Fruit fly (Drosophila melanogaster) whole organism, embryonic: ENCODE results near the gene Scm.

Source experiments
- ATbp ChIP-seq: fragments of 200-800 bp; sonication (Bioruptor generic); optimal IDR thresholded peaks from 2 replicates; lab custom pipeline; 2017; ENCODE audit warnings: missing biosample characterization, mild to moderate bottlenecking, missing genetic modification characterization, missing genetic modification reagents
- Ada2b ChIP-seq: fragments of 200-800 bp; sonication (Bioruptor generic); IDR thresholded peaks from 2 replicates; pipeline ENCODE4 v1.3.6; 2022; ENCODE audit warnings: missing biosample characterization, missing genetic modification characterization
- CG11093 ChIP-seq: fragments of 200-800 bp; sonication (Bioruptor generic); IDR thresholded peaks from 3 replicates; pipeline ENCODE4 v1.3.6; 2022; ENCODE audit warnings: missing biosample characterization, missing genetic modification characterization
- CG12104 ChIP-seq: fragments of 200-800 bp; sonication (Bioruptor generic); optimal IDR thresholded peaks from 3 replicates; lab custom pipeline; 2016; ENCODE audit warnings: missing biosample characterization, missing genetic modification characterization
- CG12219 ChIP-seq: fragments of 200-800 bp; sonication (Bioruptor generic); optimal IDR thresholded peaks from 3 replicates; lab custom pipeline; 2018; ENCODE audit warnings: missing biosample characterization, mild to moderate bottlenecking, missing genetic modification characterization
- CG13123 ChIP-seq: fragments of 200-800 bp; sonication (Bioruptor generic); optimal IDR thresholded peaks from 2 replicates; lab custom pipeline; 2016; ENCODE audit warnings: missing biosample characterization, missing genetic modification characterization
- CG13424 ChIP-seq: fragments of 200-800 bp; sonication (Bioruptor generic); optimal IDR thresholded peaks from 2 replicates; lab custom pipeline; 2019; ENCODE audit warnings: missing biosample characterization, mild to moderate bottlenecking, missing genetic modification characterization, moderate library complexity
- CG15269 ChIP-seq: fragments of 200-800 bp; sonication (Bioruptor generic); optimal IDR thresholded peaks from 2 replicates; lab custom pipeline; 2018; ENCODE audit warnings: missing biosample characterization, mild to moderate bottlenecking, missing genetic modification characterization, moderate library complexity
- CG17568 ChIP-seq: fragments of 200-800 bp; sonication (Bioruptor generic); optimal IDR thresholded peaks from 2 replicates; lab custom pipeline; 2018; ENCODE audit warnings: missing biosample characterization, mild to moderate bottlenecking, missing genetic modification characterization, moderate library complexity
- CG18476 ChIP-seq: fragments of 200-800 bp; sonication (Bioruptor generic); optimal IDR thresholded peaks from 2 replicates; lab custom pipeline; 2016; ENCODE audit warnings: missing biosample characterization, mild to moderate bottlenecking, missing genetic modification characterization
- CG18764 ChIP-seq: fragments of 200-800 bp; sonication (Bioruptor generic); optimal IDR thresholded peaks from 3 replicates; lab custom pipeline; 2016; ENCODE audit warnings: missing biosample characterization, missing genetic modification characterization
- CG2120 ChIP-seq: fragments of 200-800 bp; sonication (Bioruptor generic); optimal IDR thresholded peaks from 3 replicates; lab custom pipeline; 2016; ENCODE audit warnings: missing biosample characterization, missing genetic modification characterization
- CG32767 ChIP-seq: fragments of 200-800 bp; sonication (Bioruptor generic); IDR thresholded peaks from 2 replicates; pipeline ENCODE4 v1.3.6; 2022; ENCODE audit warnings: missing biosample characterization, missing genetic modification characterization
- CG34422 ChIP-seq: fragments of 200-800 bp; sonication (Bioruptor generic); IDR thresholded peaks from 3 replicates; pipeline ENCODE4 v1.3.6; 2022; ENCODE audit warnings: missing biosample characterization, missing genetic modification characterization
- CG4617 ChIP-seq: fragments of 200-800 bp; sonication (Bioruptor generic); optimal IDR thresholded peaks from 3 replicates; lab custom pipeline; 2016; ENCODE audit warnings: missing biosample characterization, missing genetic modification characterization, borderline replicate concordance
- CG4730 ChIP-seq: fragments of 200-800 bp; sonication (Bioruptor generic); IDR thresholded peaks from 2 replicates; pipeline ENCODE4 v1.3.6; 2022; ENCODE audit warnings: missing biosample characterization, missing genetic modification characterization
- CG7271 ChIP-seq: fragments of 200-800 bp; sonication (Bioruptor generic); optimal IDR thresholded peaks from 2 replicates; lab custom pipeline; 2018; ENCODE audit warnings: missing biosample characterization, mild to moderate bottlenecking, missing genetic modification characterization, moderate library complexity
- CG8388 ChIP-seq: fragments of 200-800 bp; sonication (Bioruptor generic); optimal IDR thresholded peaks from 2 replicates; lab custom pipeline; 2019; ENCODE audit warnings: missing biosample characterization, mild to moderate bottlenecking, missing genetic modification characterization, moderate library complexity
- CG8924 ChIP-seq: fragments of 200-800 bp; optimal IDR thresholded peaks from 3 replicates; lab custom pipeline; 2019; ENCODE audit warnings: missing biosample characterization, mild to moderate bottlenecking, missing genetic modification characterization, moderate library complexity
- Dek ChIP-seq: fragments of 200-800 bp; sonication (Bioruptor generic); optimal IDR thresholded peaks from 3 replicates; lab custom pipeline; 2019; ENCODE audit warnings: missing biosample characterization, mild to moderate bottlenecking, missing genetic modification characterization, moderate library complexity
- Hey ChIP-seq: fragments of 200-800 bp; sonication (Bioruptor generic); optimal IDR thresholded peaks from 3 replicates; lab custom pipeline; 2018; ENCODE audit warnings: missing biosample characterization, mild to moderate bottlenecking, missing genetic modification characterization
- Med ChIP-seq: fragments of 200-800 bp; sonication (Bioruptor generic); peaks from one replicate; lab custom pipeline; 2016; ENCODE audit warnings: missing biosample characterization, missing genetic modification characterization, mild to moderate bottlenecking, inconsistent platforms, moderate library complexity
- Myb ChIP-seq: fragments of 200-800 bp; sonication (Bioruptor generic); optimal IDR thresholded peaks from 2 replicates; lab custom pipeline; 2016; ENCODE audit warnings: missing biosample characterization, missing genetic modification characterization
- NFAT ChIP-seq: fragments of 200-800 bp; sonication (Bioruptor generic); IDR thresholded peaks from 2 replicates; pipeline ENCODE4 v1.3.6; 2022; ENCODE audit warnings: missing biosample characterization, missing genetic modification characterization
- Pdp1 ChIP-seq, 2 experiments: fragments of 200-800 bp; sonication (Bioruptor generic); optimal IDR thresholded peaks; 3 replicates each; lab custom pipeline; 2016; ENCODE audit warnings: missing biosample characterization in 2 of 2, missing genetic modification characterization in 2 of 2, mild to moderate bottlenecking in 1 of 2, moderate library complexity in 1 of 2
- Vsx1 ChIP-seq: fragments of 200-800 bp; sonication (Bioruptor generic); optimal IDR thresholded peaks from 2 replicates; lab custom pipeline; 2017; ENCODE audit warnings: missing biosample characterization, mild to moderate bottlenecking, missing genetic modification characterization, missing genetic modification reagents
- ac ChIP-seq: fragments of 200-800 bp; sonication (Bioruptor generic); optimal IDR thresholded peaks from 3 replicates; lab custom pipeline; 2017; ENCODE audit warnings: missing biosample characterization, mild to moderate bottlenecking, missing genetic modification characterization
- al ChIP-seq: fragments of 200-800 bp; sonication (Bioruptor generic); IDR thresholded peaks from 2 replicates; pipeline ENCODE4 v1.3.6; 2022; ENCODE audit warnings: missing biosample characterization, missing genetic modification characterization
- amos ChIP-seq: fragments of 200-800 bp; sonication (Bioruptor generic); IDR thresholded peaks from 2 replicates; pipeline ENCODE4 v1.3.6; 2022; ENCODE audit warnings: missing biosample characterization, missing genetic modification characterization; ENCODE audit not compliant: partially characterized antibody
- ap ChIP-seq: fragments of 200-800 bp; sonication (Bioruptor generic); IDR thresholded peaks from 2 replicates; pipeline ENCODE4 v1.3.6; 2022; ENCODE audit warnings: missing biosample characterization, missing genetic modification characterization
- ato ChIP-seq: fragments of 200-800 bp; sonication (Bioruptor generic); IDR thresholded peaks from 2 replicates; pipeline ENCODE4 v1.3.6; 2022; ENCODE audit warnings: missing biosample characterization, missing genetic modification characterization; ENCODE audit not compliant: partially characterized antibody
- chinmo ChIP-seq: fragments of 200-800 bp; sonication (Bioruptor generic); IDR thresholded peaks from 4 replicates; pipeline ENCODE4 v1.3.6; 2022; ENCODE audit warnings: missing biosample characterization, missing genetic modification characterization; ENCODE audit not compliant: partially characterized antibody
- croc ChIP-seq: fragments of 200-800 bp; sonication (Bioruptor generic); conservative IDR thresholded peaks from 3 replicates; pipeline ENCODE4 v1.3.6; 2022; ENCODE audit warnings: missing biosample characterization, missing genetic modification characterization
- cwo ChIP-seq: fragments of 200-800 bp; sonication (Bioruptor generic); optimal IDR thresholded peaks from 3 replicates; lab custom pipeline; 2017; ENCODE audit warnings: missing biosample characterization, missing genetic modification characterization, mild to moderate bottlenecking, moderate library complexity, missing genetic modification reagents
- danr ChIP-seq: fragments of 200-800 bp; sonication (Bioruptor generic); IDR thresholded peaks from 2 replicates; pipeline ENCODE4 v1.3.6; 2022; ENCODE audit warnings: missing biosample characterization, missing genetic modification characterization
- fd64A ChIP-seq: fragments of 200-800 bp; sonication (Bioruptor generic); optimal IDR thresholded peaks from 3 replicates; lab custom pipeline; 2018; ENCODE audit warnings: missing biosample characterization, mild to moderate bottlenecking, missing genetic modification characterization
- grn ChIP-seq: fragments of 200-800 bp; sonication (Bioruptor generic); optimal IDR thresholded peaks from 3 replicates; lab custom pipeline; 2017; ENCODE audit warnings: missing biosample characterization, missing genetic modification characterization
- ken ChIP-seq: fragments of 200-800 bp; sonication (Bioruptor generic); IDR thresholded peaks from 3 replicates; pipeline ENCODE4 v1.3.6; 2022; ENCODE audit warnings: missing biosample characterization, missing genetic modification characterization
- nau ChIP-seq: fragments of 200-800 bp; sonication (Bioruptor generic); optimal IDR thresholded peaks from 3 replicates; lab custom pipeline; 2017; ENCODE audit warnings: missing biosample characterization, mild to moderate bottlenecking, missing genetic modification characterization, missing genetic modification reagents
- onecut ChIP-seq: fragments of 200-800 bp; sonication (Bioruptor generic); IDR thresholded peaks from 2 replicates; pipeline ENCODE4 v1.3.6; 2022; ENCODE audit warnings: missing biosample characterization, missing genetic modification characterization
- pzg ChIP-seq: fragments of 200-800 bp; sonication (Bioruptor generic); optimal IDR thresholded peaks from 3 replicates; lab custom pipeline; 2018; ENCODE audit warnings: missing biosample characterization, mild to moderate bottlenecking, missing genetic modification characterization, moderate library complexity
- sens ChIP-seq: fragments of 200-800 bp; sonication (Bioruptor generic); peaks from one replicate; lab custom pipeline; 2016; ENCODE audit warnings: missing biosample characterization, missing genetic modification characterization
- seq ChIP-seq: fragments of 200-800 bp; sonication (Bioruptor generic); IDR thresholded peaks from 2 replicates; pipeline ENCODE4 v1.3.6; 2022; ENCODE audit warnings: missing biosample characterization, missing genetic modification characterization
- sisA ChIP-seq: fragments of 200-800 bp; sonication (Bioruptor generic); IDR thresholded peaks from 2 replicates; pipeline ENCODE4 v1.3.6; 2022; ENCODE audit warnings: missing biosample characterization, missing genetic modification characterization
- sug ChIP-seq: fragments of 200-800 bp; optimal IDR thresholded peaks from 2 replicates; lab custom pipeline; 2019; ENCODE audit warnings: missing biosample characterization, mild to moderate bottlenecking, missing genetic modification characterization, moderate library complexity
- tgo ChIP-seq: fragments of 200-800 bp; sonication (Bioruptor generic); IDR thresholded peaks from 3 replicates; pipeline ENCODE4 v1.3.6; 2022; ENCODE audit warnings: missing biosample characterization, missing genetic modification characterization
- tll ChIP-seq, 2 experiments: fragments of 200-800 bp in 1 of 2; fragments of >200 bp in 1 of 2; sonication (Bioruptor generic) in 1 of 2; optimal IDR thresholded peaks; 2 replicates each; lab custom pipeline; 2017 to 2019; ENCODE audit warnings: missing biosample characterization in 2 of 2, missing genetic modification characterization in 2 of 2, mild to moderate bottlenecking in 1 of 2, moderate library complexity in 1 of 2
- toy ChIP-seq: fragments of 200-800 bp; sonication (Bioruptor generic); IDR thresholded peaks from 2 replicates; pipeline ENCODE4 v1.3.6; 2022; ENCODE audit warnings: missing biosample characterization, missing genetic modification characterization
- wdn ChIP-seq: fragments of 200-800 bp; sonication (Bioruptor generic); IDR thresholded peaks from 2 replicates; pipeline ENCODE4 v1.3.6; 2022; ENCODE audit warnings: missing biosample characterization, missing genetic modification characterization
- z ChIP-seq: fragments of 200-800 bp; sonication (Bioruptor generic); IDR thresholded peaks from 3 replicates; pipeline ENCODE4 v1.3.6; 2022; ENCODE audit warnings: missing biosample characterization, missing genetic modification characterization

Gene Scm

DNA sequence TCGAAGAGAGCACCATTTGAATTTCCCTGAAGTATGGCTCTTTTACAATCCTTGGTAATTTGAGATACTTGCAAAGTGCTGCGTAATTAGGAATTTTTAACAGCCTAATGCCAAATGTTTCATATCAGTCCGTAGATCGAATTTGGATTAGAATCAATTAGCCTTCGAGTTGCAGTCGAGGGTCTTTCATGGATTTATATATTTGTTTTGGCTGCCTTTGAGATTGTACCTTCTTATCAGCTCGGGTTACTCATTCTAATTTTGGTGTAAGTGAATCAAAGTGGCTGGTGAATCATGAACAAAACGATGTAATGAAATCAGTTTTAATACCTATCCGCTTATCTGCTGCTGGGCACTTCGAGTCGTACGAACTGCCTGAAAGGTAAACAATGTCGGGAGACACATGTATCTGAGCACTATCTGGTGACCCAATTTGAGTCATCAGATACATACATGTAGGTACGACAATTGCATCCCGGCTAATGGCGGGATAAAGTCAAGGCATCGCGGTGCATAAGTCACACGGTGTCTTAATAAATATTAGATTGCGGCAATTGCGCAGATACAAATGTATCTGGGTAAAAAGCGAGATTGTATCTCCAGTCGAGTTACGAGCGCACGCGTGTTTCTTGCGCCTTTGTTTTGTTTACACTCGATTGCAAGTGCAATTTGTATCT, 41.6 kb downstream of the Scm start:
- TF ChIP-seq seq (no peak), sisA (GFP tag; lab: Robert Waterston, UW) (no peak), CG32767 (no peak), cwo (GFP tag; lab: Kevin White, UChicago) (peak; percentile 2), ATbp (no peak), CG13123 (GFP tag; lab: Kevin White, UChicago) (no peak), sens (GFP tag; lab: Kevin White, UChicago) (peak; percentile 59), CG2120 (GFP tag; lab: Kevin White, UChicago) (no peak), onecut (GFP tag; lab: Robert Waterston, UW) (no peak), ato (GFP tag; lab: Robert Waterston, UW) (no peak), ap (no peak), CG7271 (no peak), Ada2b (GFP tag; lab: Robert Waterston, UW) (no peak), CG11093 (no peak), NFAT (GFP tag; lab: Robert Waterston, UW) (no peak), danr (GFP tag; lab: Robert Waterston, UW) (no peak), Med (GFP tag; lab: Kevin White, UChicago) (peak; percentile 38), ac (GFP tag; lab: Kevin White, UChicago) (no peak), CG12219 (GFP tag; lab: Kevin White, UChicago) (no peak), CG12104 (no peak), CG17568 (GFP tag; lab: Kevin White, UChicago) (no peak), Hey (tag; lab: Kevin White, UChicago) (no peak), Dek (tag; lab: Kevin White, UChicago) (no peak), ken (GFP tag; lab: Robert Waterston, UW) (no peak), pzg (GFP tag; lab: Kevin White, UChicago) (no peak), z (GFP tag; lab: Robert Waterston, UW) (no peak), chinmo (0 out of 4 replicates have a peak, but pooled peaks have one; percentile 36), CG8388 (no peak), toy (GFP tag; lab: Robert Waterston, UW) (no peak), Vsx1 (GFP tag; lab: Kevin White, UChicago) (peak; percentile 35), fd64A (no peak), wdn (GFP tag; lab: Robert Waterston, UW) (no peak), Pdp1 (GFP tag; optimal IDR thresholded peaks at IDR 0.05; lab: Kevin White, UChicago) (no peak), CG18764 (GFP tag; lab: Kevin White, UChicago) (no peak), sug (tag; lab: Kevin White, UChicago) (peak; percentile 16), CG34422 (GFP tag; lab: Robert Waterston, UW) (no peak), CG15269 (tag; lab: Kevin White, UChicago) (no peak), nau (GFP tag; lab: Kevin White, UChicago) (no peak), grn (GFP tag; lab: Kevin White, UChicago) (peak; percentile 86), al (GFP tag; lab: Robert Waterston, UW) (no peak), tgo (no peak), CG8924 (tag; lab: Kevin White, UChicago) (no peak), croc (GFP tag; lab: Robert Waterston, UW) (no peak), CG4617 (GFP tag; lab: Kevin White, UChicago) (no peak), Myb (GFP tag; lab: Kevin White, UChicago) (no peak), CG18476 (GFP tag; lab: Kevin White, UChicago) (no peak), CG13424 (no peak), CG4730 (GFP tag; lab: Robert Waterston, UW) (no peak), tll (GFP tag; optimal IDR thresholded peaks at IDR 0.05; lab: Kevin White, UChicago) (peak in 1 of 2 experiments; percentile 65), amos (GFP tag; lab: Robert Waterston, UW) (no peak)
